Worm (Caenorhabditis elegans): ENCODE results near the gene iff-2.

Gene iff-2

ce11 chrII:8603567-8604359, 42.6 kb upstream of the iff-2 start, which contains the start of gene suf-1:
TSS of gene suf-1 (plus strand) at chrII:8603846.
- TF ChIP-seq daf-19 (GFP tag; conservative IDR thresholded peaks at IDR 0.05), result 0 out of 2 replicates have a peak, but pooled peaks have one; percentile 49
- TF ChIP-seq F26F4.8 (GFP tag; conservative IDR thresholded peaks at IDR 0.05), result no peak
- no peak for TF ChIP-seq nhr-76 (tag; optimal IDR thresholded peaks at IDR 0.05)
- TF ChIP-seq egl-27 (tag; optimal IDR thresholded peaks at IDR 0.05), result no peak
- TF ChIP-seq F37D6.2 (tag; optimal IDR thresholded peaks at IDR 0.05), result no peak
- no peak for TF ChIP-seq hmg-1.1 (GFP tag; IDR thresholded peaks at IDR 0.05)
- peak; percentile 57 for TF ChIP-seq nhr-25 (tag; optimal IDR thresholded peaks at IDR 0.05; ENCODE audit: borderline replicate concordance, insufficient read depth)
- TF ChIP-seq aha-1 (tag), result peak; percentile 80
- no peak for TF ChIP-seq dve-1 (tag; optimal IDR thresholded peaks at IDR 0.05; ENCODE audit: insufficient read depth)
- TF ChIP-seq ceh-32 (tag; optimal IDR thresholded peaks at IDR 0.05; ENCODE audit: poor library complexity), result no peak
- no peak for TF ChIP-seq lin-15B (tag; optimal IDR thresholded peaks at IDR 0.05)
- no peak for TF ChIP-seq lsy-2 (tag; optimal IDR thresholded peaks at IDR 0.05)
- TF ChIP-seq F44E2.7 (GFP tag; IDR thresholded peaks at IDR 0.05), result no peak
- peak; percentile 92 for TF ChIP-seq F49E8.2 (tag; optimal IDR thresholded peaks at IDR 0.05; ENCODE audit: borderline replicate concordance)
- no peak for TF ChIP-seq aly-2 (tag; optimal IDR thresholded peaks at IDR 0.05)
- no peak for TF ChIP-seq nhr-42 (GFP tag; IDR thresholded peaks at IDR 0.05)
- no peak for TF ChIP-seq lin-39 (tag; optimal IDR thresholded peaks at IDR 0.05)
- TF ChIP-seq ztf-11 (tag; optimal IDR thresholded peaks at IDR 0.05), result no peak
- no peak for TF ChIP-seq ces-1 (GFP tag; optimal IDR thresholded peaks at IDR 0.05)
- no peak for TF ChIP-seq tag-97 (GFP tag; IDR thresholded peaks at IDR 0.05)
- TF ChIP-seq hlh-30 (tag; optimal IDR thresholded peaks at IDR 0.05; ENCODE audit: insufficient read depth), result no peak
- TF ChIP-seq nhr-11 (tag; optimal IDR thresholded peaks at IDR 0.05), result no peak
- no peak for TF ChIP-seq dmd-6 (GFP tag; IDR thresholded peaks at IDR 0.05)
- TF ChIP-seq ceh-62 (tag; optimal IDR thresholded peaks at IDR 0.05), result no peak
- TF ChIP-seq nhr-77 (tag; optimal IDR thresholded peaks at IDR 0.05), result no peak
- TF ChIP-seq hif-1 (tag; optimal IDR thresholded peaks at IDR 0.05), result no peak
- no peak for TF ChIP-seq daf-8 (GFP tag; IDR thresholded peaks at IDR 0.05)
- no peak for TF ChIP-seq T20F7.1 (GFP tag; optimal IDR thresholded peaks at IDR 0.05)
- TF ChIP-seq tra-1 (GFP tag; IDR thresholded peaks at IDR 0.05), result 0 out of 2 replicates have a peak, but pooled peaks have one; percentile 47
- TF ChIP-seq mes-2 (tag; optimal IDR thresholded peaks at IDR 0.05; ENCODE audit: poor library complexity, severe bottlenecking), result peak; percentile 69
- no peak for TF ChIP-seq ceh-20 (GFP tag; IDR thresholded peaks at IDR 0.05)
- TF ChIP-seq nhr-10 (tag; optimal IDR thresholded peaks at IDR 0.05), result no peak
- TF ChIP-seq daf-16 (GFP tag; optimal IDR thresholded peaks at IDR 0.05), result no peak
- TF ChIP-seq daf-16 (tag; optimal IDR thresholded peaks at IDR 0.05), result no peak
- TF ChIP-seq egl-43 (GFP tag; IDR thresholded peaks at IDR 0.05), result no peak
- TF ChIP-seq lin-13 (GFP tag; optimal IDR thresholded peaks at IDR 0.05), result peak; percentile 68
- no peak for TF ChIP-seq pqm-1 (tag; optimal IDR thresholded peaks at IDR 0.05)
- no peak for TF ChIP-seq fkh-10 (GFP tag; optimal IDR thresholded peaks at IDR 0.05)
- TF ChIP-seq nhr-6 (tag; optimal IDR thresholded peaks at IDR 0.05), result no peak
- TF ChIP-seq rbr-2 (tag; optimal IDR thresholded peaks at IDR 0.05), result no peak
- TF ChIP-seq mxl-2 (GFP tag; conservative IDR thresholded peaks at IDR 0.05), result no peak
- peak; percentile 54; the same call in 1 of the 2 replicates for TF ChIP-seq arid-1 (GFP tag; conservative IDR thresholded peaks at IDR 0.05)
- TF ChIP-seq zfp-3 (GFP tag; conservative IDR thresholded peaks at IDR 0.05), result no peak
- no peak for TF ChIP-seq lin-29 (GFP tag; IDR thresholded peaks at IDR 0.05)
- no peak for TF ChIP-seq lir-3 (tag; optimal IDR thresholded peaks at IDR 0.05)
- TF ChIP-seq ZK546.5 (tag; optimal IDR thresholded peaks at IDR 0.05), result no peak
- TF ChIP-seq zip-11 (GFP tag; IDR thresholded peaks at IDR 0.05), result no peak
- no peak for TF ChIP-seq sdz-12 (GFP tag; optimal IDR thresholded peaks at IDR 0.05)
- no peak for TF ChIP-seq set-16 (GFP tag; IDR thresholded peaks at IDR 0.05)
- TF ChIP-seq mdt-29 (GFP tag; IDR thresholded peaks at IDR 0.05), result 0 out of 2 replicates have a peak, but pooled peaks have one; percentile 52
